Fruit fly (Drosophila melanogaster): ENCODE measurements around the gene rtp.

- TF ChIP-seq insv (optimal IDR thresholded peaks at IDR 0.05) (no peak), psq (optimal IDR thresholded peaks at IDR 0.05) (no peak), h (optimal IDR thresholded peaks at IDR 0.05) (no peak)
These were observed 24.4 kb downstream of the rtp start for dm6 chr3R:5212759-5213053.
